Worm (Caenorhabditis elegans): ENCODE data around the gene F10C1.8.
A peak's percentile ranks its signal among the peaks of the same experiment; 100 is the strongest.

Gene F10C1.8

DNA sequence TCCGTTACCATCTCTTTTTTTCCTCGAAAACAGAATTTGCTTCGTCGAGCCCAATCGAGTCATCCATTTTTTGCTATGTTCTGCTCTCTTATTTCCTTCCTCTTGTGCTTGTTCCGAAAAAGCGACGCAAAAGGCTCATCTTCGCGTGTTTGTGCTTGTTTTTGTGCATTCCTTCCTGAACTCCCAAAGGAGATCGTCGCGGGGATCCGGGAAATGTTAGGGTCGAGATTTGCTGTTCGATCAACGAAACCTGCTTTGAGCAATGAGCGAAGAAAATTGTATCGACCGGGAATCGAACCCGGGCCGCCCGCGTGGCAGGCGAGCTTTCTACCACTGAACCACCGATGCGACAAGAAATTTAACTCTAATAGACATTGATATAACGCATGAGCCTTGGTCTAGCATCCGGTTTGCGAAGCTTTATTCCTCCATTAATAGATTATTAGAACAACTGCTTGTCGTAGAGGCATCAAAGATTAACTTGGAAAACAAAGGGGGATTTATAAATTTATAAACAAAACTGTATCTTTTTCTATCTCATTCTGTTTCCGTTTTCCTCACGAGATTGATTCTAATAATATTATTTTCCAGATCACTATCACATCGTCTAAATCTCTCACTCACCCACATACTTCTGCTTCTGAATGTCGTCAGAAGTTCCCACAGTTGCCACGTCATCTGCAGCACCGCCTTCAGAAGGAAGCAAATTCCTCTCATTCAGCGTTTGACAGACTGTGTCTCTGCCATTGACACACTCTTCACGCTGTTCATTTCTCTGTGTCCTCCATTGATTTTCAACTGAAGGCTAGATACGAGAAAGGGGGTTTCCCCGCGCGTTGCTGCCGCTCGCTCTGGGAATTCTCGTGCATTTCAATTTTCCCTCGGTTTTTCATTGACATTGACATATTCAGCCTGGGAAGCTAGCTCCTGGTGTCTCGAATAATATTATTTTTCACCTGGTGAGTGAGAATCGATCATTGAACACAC is 28.0 kb downstream of the F10C1.8 start, which contains the start of gene K05F1.6 (continued):
- TF ChIP-seq efl-1 (optimal IDR thresholded peaks at IDR 0.05) = peak; percentile 40 to 69
- TF ChIP-seq efl-1 (GFP tag; optimal IDR thresholded peaks at IDR 0.05 in 1 of 2) = peak in 1 of 2 experiments; percentile 94
- TF ChIP-seq irx-1 (tag; optimal IDR thresholded peaks at IDR 0.05) = no peak
- TF ChIP-seq unc-98 (GFP tag; IDR thresholded peaks at IDR 0.05) = 0 out of 2 replicates have a peak, but pooled peaks have one; percentile 53
- peak; percentile 39 for TF ChIP-seq xbp-1 (tag; optimal IDR thresholded peaks at IDR 0.05)
- TF ChIP-seq lin-15B (tag; optimal IDR thresholded peaks at IDR 0.05) = no peak
- no peak for TF ChIP-seq zag-1 (tag; optimal IDR thresholded peaks at IDR 0.05)
- TF ChIP-seq aha-1 (tag; optimal IDR thresholded peaks at IDR 0.05) = no peak
- TF ChIP-seq hpl-2 (GFP tag; optimal IDR thresholded peaks at IDR 0.05) = no peak
- peak; percentile 42 for TF ChIP-seq swsn-7 (tag; optimal IDR thresholded peaks at IDR 0.05)
- peak; percentile 29 for TF ChIP-seq fos-1 (tag; optimal IDR thresholded peaks at IDR 0.05)
- no peak for TF ChIP-seq ceh-90 (tag; optimal IDR thresholded peaks at IDR 0.05)
- TF ChIP-seq nhr-237 (tag; optimal IDR thresholded peaks at IDR 0.05) = no peak
- no peak for TF ChIP-seq F16B12.6 (tag; optimal IDR thresholded peaks at IDR 0.05)
- TF ChIP-seq sox-4 (tag; optimal IDR thresholded peaks at IDR 0.05) = no peak
- no peak for TF ChIP-seq aly-2 (tag; optimal IDR thresholded peaks at IDR 0.05)
- no peak for TF ChIP-seq elt-3 (tag; optimal IDR thresholded peaks at IDR 0.05)
- TF ChIP-seq alr-1 (tag; optimal IDR thresholded peaks at IDR 0.05; ENCODE audit: borderline replicate concordance) = no peak
- no peak for TF ChIP-seq blmp-1 (tag; optimal IDR thresholded peaks at IDR 0.05)
- TF ChIP-seq fkh-4 (tag; optimal IDR thresholded peaks at IDR 0.05; ENCODE audit: borderline replicate concordance) = no peak
- TF ChIP-seq nhr-12 (tag; optimal IDR thresholded peaks at IDR 0.05) = no peak
- peak in 1 of 2 experiments; percentile 58 for TF ChIP-seq mdl-1 (tag; optimal IDR thresholded peaks at IDR 0.05)
- peak; percentile 55 for TF ChIP-seq nhr-20 (tag; optimal IDR thresholded peaks at IDR 0.05)
- TF ChIP-seq skn-1 (tag; optimal IDR thresholded peaks at IDR 0.05) = peak; percentile 11
- TF ChIP-seq nhr-85 (tag) = peak; percentile 53
- peak; percentile 20 for TF ChIP-seq nhr-76 (tag; optimal IDR thresholded peaks at IDR 0.05)
- no peak for TF ChIP-seq ets-5 (GFP tag; IDR thresholded peaks at IDR 0.05)
- no peak for TF ChIP-seq nhr-77 (tag; optimal IDR thresholded peaks at IDR 0.05)
- TF ChIP-seq ama-1 (optimal IDR thresholded peaks at IDR 0.05) = no peak
- peak; percentile 19 for TF ChIP-seq pax-3 (tag; optimal IDR thresholded peaks at IDR 0.05)
- TF ChIP-seq pag-3 (tag; optimal IDR thresholded peaks at IDR 0.05; ENCODE audit: borderline replicate concordance, insufficient read depth) = no peak
- peak; percentile 72 for TF ChIP-seq nhr-19 (GFP tag; conservative IDR thresholded peaks at IDR 0.05)
- no peak for TF ChIP-seq pqm-1 (tag; optimal IDR thresholded peaks at IDR 0.05)
- no peak for TF ChIP-seq C34B4.2 (tag; optimal IDR thresholded peaks at IDR 0.05)
- TF ChIP-seq nhr-84 (tag; optimal IDR thresholded peaks at IDR 0.05) = no peak
- no peak for TF ChIP-seq vab-15 (tag; optimal IDR thresholded peaks at IDR 0.05)
- TF ChIP-seq unc-62 (GFP tag; optimal IDR thresholded peaks at IDR 0.05) = no peak
- TF ChIP-seq fkh-8 (tag; optimal IDR thresholded peaks at IDR 0.05) = peak; percentile 41
- no peak for TF ChIP-seq nhr-11 (tag; optimal IDR thresholded peaks at IDR 0.05)
- 0 out of 2 replicates have a peak, but pooled peaks have one; percentile 1 for TF ChIP-seq isw-1 (GFP tag; IDR thresholded peaks at IDR 0.05)

ce11 chrII:5785504-5785903 is 31.2 kb downstream of the F10C1.8 start:
- no peak for TF ChIP-seq ceh-88 (GFP tag; IDR thresholded peaks at IDR 0.05)
- no peak for TF ChIP-seq C34B4.2 (tag; optimal IDR thresholded peaks at IDR 0.05)
- TF ChIP-seq ces-1 (GFP tag; optimal IDR thresholded peaks at IDR 0.05) = no peak
- TF ChIP-seq fkh-8 (tag; optimal IDR thresholded peaks at IDR 0.05) = no peak
- TF ChIP-seq pag-3 (tag; optimal IDR thresholded peaks at IDR 0.05; ENCODE audit: borderline replicate concordance, insufficient read depth) = no peak
- no peak for TF ChIP-seq nhr-237 (tag; optimal IDR thresholded peaks at IDR 0.05)
- no peak for TF ChIP-seq nhr-90 (tag; optimal IDR thresholded peaks at IDR 0.05; ENCODE audit: poor library complexity)
- TF ChIP-seq rnt-1 (tag; optimal IDR thresholded peaks at IDR 0.05) = no peak
- no peak for TF ChIP-seq nhr-19 (GFP tag; conservative IDR thresholded peaks at IDR 0.05)

Data from whole organism, L1 larva.